Worm (Caenorhabditis elegans) whole organism, L1 larva: Measurements from ENCODE around the gene sre-26.

Source experiments
- C16A3.4 ChIP-seq: fragments of 150-350 bp; optimal IDR thresholded peaks from 2 replicates; lab custom pipeline; 2014; ENCODE audit warnings: missing biosample characterization, missing genetic modification characterization
- F16B12.6 ChIP-seq: fragments of 150-350 bp; optimal IDR thresholded peaks from 2 replicates; lab custom pipeline; 2014; ENCODE audit warnings: missing biosample characterization, missing genetic modification characterization
- aha-1 ChIP-seq: fragments of 150-350 bp; optimal IDR thresholded peaks from 2 replicates; lab custom pipeline; 2014; ENCODE audit warnings: missing biosample characterization, missing genetic modification characterization
- ama-1 ChIP-seq: fragments of 150-350 bp; optimal IDR thresholded peaks from 2 replicates; lab custom pipeline; 2014
- blmp-1 ChIP-seq: fragments of 150-350 bp; optimal IDR thresholded peaks from 2 replicates; lab custom pipeline; 2014; ENCODE audit warnings: missing biosample characterization, missing genetic modification characterization
- ceh-8 ChIP-seq: fragments of 200-800 bp; sonication (Bioruptor generic); optimal IDR thresholded peaks from 2 replicates; lab custom pipeline; 2018; ENCODE audit warnings: mild to moderate bottlenecking, missing genetic modification characterization, moderate library complexity, missing compliant biosample characterization
- ceh-82 ChIP-seq, 3 experiments: fragments of 150-350 bp in 1 of 3; sonication (generic microtip) in 2 of 3; optimal IDR thresholded peaks; 2 replicates each; lab custom pipeline; 2014 to 2017; ENCODE audit warnings: missing biosample characterization in 3 of 3, missing genetic modification characterization in 3 of 3
- egl-13 ChIP-seq: sonication (generic microtip); optimal IDR thresholded peaks from 2 replicates; lab custom pipeline; 2016; ENCODE audit warnings: missing genotype, missing genetic modification reagents, missing genetic modification characterization, missing compliant biosample characterization
- egl-27 ChIP-seq, 2 experiments: fragments of 150-350 bp in 1 of 2; sonication (generic microtip); optimal IDR thresholded peaks; 3 replicates each; lab custom pipeline; 2017 to 2018; ENCODE audit warnings: missing biosample characterization in 2 of 2, missing genetic modification characterization in 2 of 2, missing genetic modification reagents in 2 of 2
- elt-2 ChIP-seq: sonication (generic microtip); optimal IDR thresholded peaks from 2 replicates; lab custom pipeline; 2016; ENCODE audit warnings: missing genetic modification characterization, mild to moderate bottlenecking, inconsistent platforms, missing compliant biosample characterization, missing genetic modification reagents
- ets-5 ChIP-seq: fragments of 200-800 bp; sonication (Bioruptor generic); IDR thresholded peaks from 2 replicates; pipeline ENCODE4 v1.3.6; 2022; ENCODE audit warnings: missing genetic modification characterization, missing compliant biosample characterization
- fkh-10 ChIP-seq: sonication (generic microtip); optimal IDR thresholded peaks from 2 replicates; lab custom pipeline; 2017; ENCODE audit warnings: missing biosample characterization, missing genetic modification reagents, missing genetic modification characterization
- fkh-4 ChIP-seq: sonication (generic microtip); optimal IDR thresholded peaks from 2 replicates; lab custom pipeline; 2016; ENCODE audit warnings: missing compliant biosample characterization, missing genetic modification characterization, borderline replicate concordance
- lin-13 ChIP-seq: fragments of 150-350 bp; optimal IDR thresholded peaks from 2 replicates; lab custom pipeline; 2014; ENCODE audit warnings: missing biosample characterization, missing genetic modification reagents, missing genetic modification characterization
- lin-35 ChIP-seq, 2 experiments: fragments of 150-350 bp; optimal IDR thresholded peaks; 2 replicates each; lab custom pipeline; 2014; ENCODE audit warnings: missing biosample characterization in 2 of 2, missing genetic modification characterization in 2 of 2, missing genetic modification reagents in 2 of 2
- lir-3 ChIP-seq: sonication (generic microtip); optimal IDR thresholded peaks from 2 replicates; lab custom pipeline; 2016; ENCODE audit warnings: mild to moderate bottlenecking, missing genetic modification characterization, moderate library complexity, missing compliant biosample characterization; ENCODE audit not compliant: poor library complexity
- lsy-2 ChIP-seq, 2 experiments: fragments of 150-350 bp; optimal IDR thresholded peaks; 2 replicates each; lab custom pipeline; 2014; ENCODE audit warnings: missing biosample characterization in 2 of 2, missing genetic modification characterization in 2 of 2
- mab-9 ChIP-seq: fragments of 200-800 bp; sonication (Bioruptor generic); IDR thresholded peaks from 2 replicates; pipeline ENCODE4 v1.3.6; 2022; ENCODE audit warnings: missing genetic modification reagents, missing genetic modification characterization, missing compliant biosample characterization
- mdl-1 ChIP-seq, 2 experiments: fragments of 150-350 bp; optimal IDR thresholded peaks; 2 replicates each; lab custom pipeline; 2014 to 2017; ENCODE audit warnings: missing biosample characterization in 2 of 2, missing genetic modification characterization in 2 of 2, inconsistent platforms in 1 of 2
- nhr-11 ChIP-seq: fragments of 150-350 bp; optimal IDR thresholded peaks from 2 replicates; lab custom pipeline; 2014; ENCODE audit warnings: missing biosample characterization, missing genetic modification characterization
- nhr-12 ChIP-seq: sonication (generic microtip); optimal IDR thresholded peaks from 2 replicates; lab custom pipeline; 2017; ENCODE audit warnings: missing biosample characterization, missing genetic modification characterization
- nhr-19 ChIP-seq: fragments of 200-800 bp; sonication (Bioruptor generic); conservative IDR thresholded peaks from 2 replicates; pipeline ENCODE4 v1.3.6; 2022; ENCODE audit warnings: missing genetic modification characterization, missing compliant biosample characterization
- nhr-47 ChIP-seq: sonication (generic microtip); optimal IDR thresholded peaks from 2 replicates; lab custom pipeline; 2016; ENCODE audit warnings: mild to moderate bottlenecking, missing genetic modification characterization, moderate library complexity, missing compliant biosample characterization
- nhr-76 ChIP-seq: sonication (generic microtip); optimal IDR thresholded peaks from 2 replicates; lab custom pipeline; 2017; ENCODE audit warnings: missing biosample characterization, missing genetic modification characterization
- nhr-77 ChIP-seq: fragments of 150-350 bp; optimal IDR thresholded peaks from 2 replicates; lab custom pipeline; 2014; ENCODE audit warnings: missing biosample characterization, missing genetic modification characterization
- nhr-84 ChIP-seq: sonication (generic microtip); optimal IDR thresholded peaks from 2 replicates; lab custom pipeline; 2017; ENCODE audit warnings: missing biosample characterization, missing genetic modification characterization
- pax-3 ChIP-seq: fragments of 200-800 bp; sonication (Bioruptor generic); optimal IDR thresholded peaks from 2 replicates; lab custom pipeline; 2018; ENCODE audit warnings: mild to moderate bottlenecking, missing genetic modification characterization, moderate library complexity, missing compliant biosample characterization
- snpc-4 ChIP-seq: fragments of 150-350 bp; optimal IDR thresholded peaks from 2 replicates; lab custom pipeline; 2014; ENCODE audit warnings: missing biosample characterization, missing genetic modification characterization
- sptf-1 ChIP-seq: fragments of 150-350 bp; optimal IDR thresholded peaks from 2 replicates; lab custom pipeline; 2014; ENCODE audit warnings: missing biosample characterization, missing genetic modification characterization
- sup-37 ChIP-seq: fragments of 200-800 bp; sonication (Bioruptor generic); optimal IDR thresholded peaks from 2 replicates; lab custom pipeline; 2018; ENCODE audit warnings: mild to moderate bottlenecking, missing genetic modification characterization, missing compliant biosample characterization
- tlp-1 ChIP-seq: fragments of 150-350 bp; optimal IDR thresholded peaks from 2 replicates; lab custom pipeline; 2014; ENCODE audit warnings: missing biosample characterization, missing genetic modification characterization
- ztf-11 ChIP-seq, 2 experiments: sonication (generic microtip); optimal IDR thresholded peaks; 2 replicates each; lab custom pipeline; 2016 to 2017; ENCODE audit warnings: missing genetic modification characterization in 2 of 2, missing biosample characterization in 1 of 2, missing compliant biosample characterization in 1 of 2
- ztf-4 ChIP-seq: fragments of 150-350 bp; optimal IDR thresholded peaks from 2 replicates; lab custom pipeline; 2014; ENCODE audit warnings: missing biosample characterization, missing genetic modification characterization

Gene sre-26

DNA sequence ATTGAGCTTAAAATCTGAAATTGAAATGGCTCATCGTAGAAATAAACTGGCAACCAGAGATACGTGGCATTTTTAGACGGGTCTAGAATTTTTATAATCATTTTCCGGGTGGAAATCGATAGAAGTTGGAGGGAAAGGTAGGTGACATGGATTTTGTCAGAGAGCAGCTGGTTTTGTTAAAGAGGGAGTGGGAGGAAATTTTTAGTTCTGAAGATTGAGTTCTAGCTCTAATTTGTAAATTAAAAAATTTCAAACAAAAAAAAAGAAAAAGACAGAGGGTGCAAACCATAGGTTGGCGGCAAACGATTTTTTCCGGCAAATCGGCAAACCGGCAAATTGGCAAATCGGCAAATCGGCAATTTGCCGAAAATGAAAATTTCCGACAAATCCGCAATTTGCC, 36.2 kb upstream of the sre-26 start, which contains the start of gene sre-32:
Gene sre-32 (minus strand): TSS at position 101 of the 400 bp plus-strand sequence.
- TF ChIP-seq sptf-1 (tag; lab: Kevin White, UChicago) (no peak), ceh-82 (tag; optimal IDR thresholded peaks at IDR 0.05; lab: Kevin White, UChicago) (no peak), fkh-4 (tag; lab: Kevin White, UChicago) (no peak), ztf-4 (no peak), nhr-19 (GFP tag; lab: Robert Waterston, UW) (no peak), C16A3.4 (tag; lab: Kevin White, UChicago) (no peak), sup-37 (GFP tag; lab: Kevin White, UChicago) (no peak), aha-1 (tag; lab: Kevin White, UChicago) (no peak), nhr-47 (tag; lab: Kevin White, UChicago) (no peak), pax-3 (tag; lab: Kevin White, UChicago) (no peak), blmp-1 (tag; lab: Kevin White, UChicago) (no peak), nhr-12 (tag; lab: Kevin White, UChicago) (no peak), ets-5 (GFP tag; lab: Robert Waterston, UW) (no peak), ceh-8 (GFP tag; lab: Kevin White, UChicago) (no peak), ztf-11 (tag; optimal IDR thresholded peaks at IDR 0.05; lab: Kevin White, UChicago) (no peak), nhr-84 (no peak)

DNA sequence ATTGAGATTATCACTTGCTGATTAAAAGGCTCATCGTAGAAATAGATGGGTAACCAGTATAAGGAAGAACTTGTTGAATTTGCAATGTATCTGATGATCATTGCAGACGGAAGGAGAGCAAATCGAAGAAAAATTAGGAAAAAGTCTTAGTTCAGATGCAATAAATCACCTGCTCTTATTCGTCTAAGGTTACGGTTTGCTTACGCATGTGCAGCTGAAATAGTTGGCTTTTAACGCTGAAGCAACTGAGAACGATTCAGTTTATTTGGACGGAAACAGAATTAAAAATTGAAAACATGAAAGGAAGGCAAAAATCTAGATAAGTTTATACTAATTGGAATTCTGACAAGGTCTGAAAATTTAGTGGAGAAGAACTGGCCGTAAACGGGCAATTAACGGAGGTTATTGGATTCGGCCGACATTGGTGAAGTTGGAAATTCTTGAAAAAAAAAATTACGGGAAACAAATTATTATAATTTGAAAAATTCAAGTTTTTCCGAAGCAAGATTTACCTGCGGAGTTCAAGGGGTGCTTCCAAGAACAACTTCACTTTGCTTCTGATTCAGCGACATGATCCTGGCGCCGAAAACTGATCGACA, 32.5 kb upstream of the sre-26 start, which contains the start of the genes sre-35 and sre-33:
Gene sre-35 (minus strand): TSS at position 101 of the 599 bp plus-strand sequence.
Gene sre-33 (plus strand): TSS at position 549 of the 599 bp plus-strand sequence.
- TF ChIP-seq lin-35 (GFP tag; optimal IDR thresholded peaks at IDR 0.05; lab: Kevin White, UChicago) (no peak), mab-9 (GFP tag; lab: Robert Waterston, UW) (no peak)
- TF ChIP-seq, all 84 proteins: peak for 0

DNA sequence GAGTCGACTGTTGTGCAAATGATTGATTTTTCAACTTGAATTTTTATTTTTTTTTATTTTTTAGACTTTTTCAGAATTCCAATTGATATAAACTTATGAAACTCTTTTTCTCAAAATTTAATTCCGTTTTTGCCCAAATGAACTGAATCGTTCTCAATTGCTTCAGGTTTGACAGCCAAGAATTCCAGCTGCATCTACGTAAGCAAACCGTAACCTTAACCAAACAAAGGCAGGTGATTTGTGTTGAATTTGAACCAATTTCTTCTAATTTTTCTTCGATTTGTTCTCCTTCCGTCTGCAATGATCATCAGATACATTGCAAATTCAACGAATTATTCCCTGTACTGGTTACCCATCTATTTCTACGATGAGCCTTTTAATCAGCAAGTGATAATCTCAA, 29.5 kb upstream of the sre-26 start, which contains the start of gene sre-34:
Gene sre-34 (plus strand): TSS at position 301 of the 400 bp plus-strand sequence.
- no peak for TF ChIP-seq fkh-10 (GFP tag; lab: Kevin White, UChicago)
- TF ChIP-seq, all 84 proteins: peak for 0

DNA sequence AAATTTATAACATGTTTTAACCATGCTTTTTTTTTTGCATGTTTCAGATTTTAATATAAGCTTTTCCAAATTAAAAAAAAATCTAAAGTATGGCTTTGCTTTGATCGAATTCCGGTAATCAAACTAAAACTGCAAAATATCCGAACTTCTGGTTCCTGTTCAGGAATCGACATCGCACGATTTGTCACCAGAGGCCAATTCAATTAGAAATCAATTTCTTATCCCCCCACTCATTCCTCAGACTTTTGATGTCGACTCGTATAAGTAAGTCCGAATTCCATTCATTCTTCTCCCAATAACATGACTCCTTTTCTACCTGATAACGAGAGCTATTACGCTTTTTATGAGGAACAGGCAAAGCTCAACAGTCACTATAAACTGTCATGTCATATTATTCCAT, 27.9 kb upstream of the sre-26 start, which contains the start of gene srh-27:
Gene srh-27 (plus strand): TSS at position 301 of the 400 bp plus-strand sequence.
- TF ChIP-seq egl-13 (tag; lab: Kevin White, UChicago) (no peak), mdl-1 (tag; optimal IDR thresholded peaks at IDR 0.05; lab: Kevin White, UChicago) (no peak), lin-13 (GFP tag; lab: Kevin White, UChicago) (no peak), C16A3.4 (tag; lab: Kevin White, UChicago) (no peak), F16B12.6 (tag; lab: Kevin White, UChicago) (no peak), nhr-77 (no peak), elt-2 (tag; lab: Kevin White, UChicago) (no peak), egl-27 (tag; optimal IDR thresholded peaks at IDR 0.05; lab: Kevin White, UChicago) (no peak), ama-1 (lab: Kevin White, UChicago) (no peak), lsy-2 (tag; optimal IDR thresholded peaks at IDR 0.05; lab: Kevin White, UChicago) (no peak), nhr-11 (tag; lab: Kevin White, UChicago) (no peak), ceh-8 (GFP tag; lab: Kevin White, UChicago) (no peak), nhr-12 (tag; lab: Kevin White, UChicago) (no peak), lir-3 (tag; lab: Kevin White, UChicago) (no peak), ets-5 (GFP tag; lab: Robert Waterston, UW) (no peak), tlp-1 (tag; lab: Kevin White, UChicago) (no peak), sptf-1 (tag; lab: Kevin White, UChicago) (no peak), nhr-47 (tag; lab: Kevin White, UChicago) (no peak), snpc-4 (no peak), nhr-76 (tag; lab: Kevin White, UChicago) (no peak)
